Fruit fly (Drosophila melanogaster): ENCODE data around the gene CG46468.

Gene CG46468

DNA sequence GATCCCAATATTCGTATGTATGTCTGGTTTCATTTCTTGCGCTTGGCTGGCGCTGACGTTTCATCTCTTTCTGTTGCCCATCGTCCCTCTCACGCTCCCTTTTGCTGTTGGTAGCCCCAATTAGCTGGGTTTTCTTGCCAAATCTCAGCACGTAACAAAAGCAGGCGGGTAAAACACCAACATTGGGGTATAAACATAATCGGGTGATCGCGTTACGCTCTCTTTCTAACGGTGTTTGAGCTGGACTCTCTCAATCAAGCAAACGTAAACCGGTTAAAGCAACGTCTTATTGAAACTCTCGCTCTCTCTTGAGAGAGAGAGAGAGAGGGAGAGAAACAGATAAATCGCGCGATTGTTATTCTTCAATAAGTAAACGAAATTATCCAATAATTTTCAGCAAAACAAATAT, 42.5 kb downstream of the CG46468 start (continued):
- no peak for TF ChIP-seq dati (GFP tag; IDR thresholded peaks at IDR 0.05)
- TF ChIP-seq crol (GFP tag; IDR thresholded peaks at IDR 0.05): no peak
- peak; percentile 65 for TF ChIP-seq sens (GFP tag)
- TF ChIP-seq B-H2 (GFP tag; optimal IDR thresholded peaks at IDR 0.05): peak; percentile 38
- no peak for TF ChIP-seq Hsf (GFP tag; optimal IDR thresholded peaks at IDR 0.05)
- peak; percentile 69 for TF ChIP-seq pros (GFP tag; optimal IDR thresholded peaks at IDR 0.05)
- no peak for TF ChIP-seq gcm2 (GFP tag; optimal IDR thresholded peaks at IDR 0.05)
- no peak for TF ChIP-seq CG8388 (GFP tag; optimal IDR thresholded peaks at IDR 0.05)
- TF ChIP-seq CG3163 (GFP tag; optimal IDR thresholded peaks at IDR 0.05): no peak
- TF ChIP-seq ftz-f1 (GFP tag; optimal IDR thresholded peaks at IDR 0.05): no peak
- TF ChIP-seq mirr (GFP tag; optimal IDR thresholded peaks at IDR 0.05): peak; percentile 12
- TF ChIP-seq tin (GFP tag; optimal IDR thresholded peaks at IDR 0.05): no peak
- no peak for TF ChIP-seq Oaz (GFP tag; IDR thresholded peaks at IDR 0.05)
- TF ChIP-seq gt (GFP tag; IDR thresholded peaks at IDR 0.05): no peak
- no peak for TF ChIP-seq D19A (tag; optimal IDR thresholded peaks at IDR 0.05)
- no peak for TF ChIP-seq Dip3 (GFP tag; optimal IDR thresholded peaks at IDR 0.05)
- TF ChIP-seq da (GFP tag; optimal IDR thresholded peaks at IDR 0.05): no peak
- no peak for TF ChIP-seq salm (tag; optimal IDR thresholded peaks at IDR 0.05)
- no peak for TF ChIP-seq CG14710 (tag; optimal IDR thresholded peaks at IDR 0.05)
- peak; percentile 63 for TF ChIP-seq yki (optimal IDR thresholded peaks at IDR 0.05)
- TF ChIP-seq CG12769 (tag; optimal IDR thresholded peaks at IDR 0.05): peak; percentile 87
- TF ChIP-seq CG14860 (GFP tag; IDR thresholded peaks at IDR 0.05; ENCODE audit: partially characterized antibody): no peak
- no peak for TF ChIP-seq Spps (tag; optimal IDR thresholded peaks at IDR 0.05)
- TF ChIP-seq Bgb (GFP tag; IDR thresholded peaks at IDR 0.05; ENCODE audit: partially characterized antibody): no peak
- no peak for TF ChIP-seq CG8281 (tag; optimal IDR thresholded peaks at IDR 0.05)
- no peak for TF ChIP-seq unpg (GFP tag; optimal IDR thresholded peaks at IDR 0.05)
- no peak for TF ChIP-seq CG4707 (GFP tag; optimal IDR thresholded peaks at IDR 0.05)
- 0 out of 2 replicates have a peak, but pooled peaks have one; percentile 25 for TF ChIP-seq chm (GFP tag; IDR thresholded peaks at IDR 0.05)
- no peak for TF ChIP-seq HLHmδ (GFP tag; optimal IDR thresholded peaks at IDR 0.05)
- no peak for TF ChIP-seq klu (GFP tag; IDR thresholded peaks at IDR 0.05)
- no peak for TF ChIP-seq NFAT (GFP tag; IDR thresholded peaks at IDR 0.05)
- TF ChIP-seq fd3F (GFP tag; optimal IDR thresholded peaks at IDR 0.05): no peak
- no peak for TF ChIP-seq cas (GFP tag; IDR thresholded peaks at IDR 0.05)
- TF ChIP-seq CG12744 (GFP tag; optimal IDR thresholded peaks at IDR 0.05): no peak
- no peak for TF ChIP-seq emc (GFP tag; optimal IDR thresholded peaks at IDR 0.05)
- no peak for TF ChIP-seq Dfd (GFP tag; optimal IDR thresholded peaks at IDR 0.05)
- TF ChIP-seq Atf3 (GFP tag; optimal IDR thresholded peaks at IDR 0.05): no peak
- TF ChIP-seq luna (GFP tag; optimal IDR thresholded peaks at IDR 0.05): no peak
- TF ChIP-seq CG12104 (GFP tag; optimal IDR thresholded peaks at IDR 0.05): no peak
- no peak for TF ChIP-seq CG9609 (GFP tag; optimal IDR thresholded peaks at IDR 0.05)
- no peak for TF ChIP-seq CG7839 (tag; optimal IDR thresholded peaks at IDR 0.05)
- TF ChIP-seq stwl (tag; optimal IDR thresholded peaks at IDR 0.05): no peak
- no peak for TF ChIP-seq sima (GFP tag; optimal IDR thresholded peaks at IDR 0.05)
- no peak for TF ChIP-seq CG7357 (GFP tag; IDR thresholded peaks at IDR 0.05)
- no peak for TF ChIP-seq al (GFP tag; IDR thresholded peaks at IDR 0.05)
- TF ChIP-seq dimm (GFP tag; IDR thresholded peaks at IDR 0.05): no peak
- TF ChIP-seq CG15269 (tag; optimal IDR thresholded peaks at IDR 0.05): peak; percentile 70
- no peak for TF ChIP-seq gce (GFP tag; IDR thresholded peaks at IDR 0.05)
- TF ChIP-seq CG17186 (GFP tag; optimal IDR thresholded peaks at IDR 0.05): no peak
- TF ChIP-seq MESR4 (GFP tag; optimal IDR thresholded peaks at IDR 0.05): no peak
- no peak for TF ChIP-seq Atf6 (GFP tag; IDR thresholded peaks at IDR 0.05)
- no peak for TF ChIP-seq shn (GFP tag; optimal IDR thresholded peaks at IDR 0.05)
- TF ChIP-seq HmgZ (tag; optimal IDR thresholded peaks at IDR 0.05): no peak
